Worm (Caenorhabditis elegans): ENCODE results near the gene W04G3.7.

W04G3.7 gene

DNA sequence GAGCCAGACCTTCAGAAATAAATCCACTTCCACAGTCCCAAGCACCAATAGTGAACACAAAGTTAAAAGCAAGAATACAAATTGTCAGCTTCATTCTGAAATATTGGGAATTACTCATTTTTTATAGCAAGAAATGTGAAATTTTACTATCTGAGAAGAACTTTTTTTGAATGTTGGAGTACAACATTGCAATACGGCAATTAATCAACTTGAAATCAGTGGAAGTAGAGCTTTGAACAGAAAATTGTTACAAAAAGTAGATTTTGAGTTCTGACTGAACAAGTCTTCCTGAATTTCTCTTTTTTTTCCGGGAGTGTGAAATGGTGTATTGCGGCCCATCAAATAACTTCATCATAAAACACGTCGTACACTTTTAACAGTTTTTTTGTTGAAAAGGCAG lies 6.9 kb downstream of the W04G3.7 start, which contains the start of gene W04G3.10:
Gene W04G3.10, minus strand, starts transcription at position 101 of the 400 bp plus-strand sequence.
- TF ChIP-seq flt-1 (GFP tag; IDR thresholded peaks at IDR 0.05) = no peak
- no peak for TF ChIP-seq ztf-29 (GFP tag; IDR thresholded peaks at IDR 0.05)
- no peak for TF ChIP-seq T22C8.4 (GFP tag; IDR thresholded peaks at IDR 0.05)
- no peak for TF ChIP-seq med-1 (GFP tag; optimal IDR thresholded peaks at IDR 0.05; ENCODE audit: insufficient read depth)
- no peak for TF ChIP-seq ztf-23 (GFP tag; IDR thresholded peaks at IDR 0.05)
- TF ChIP-seq tab-1 (GFP tag; IDR thresholded peaks at IDR 0.05) = no peak
- no peak for TF ChIP-seq cog-1 (tag; optimal IDR thresholded peaks at IDR 0.05)
- TF ChIP-seq ref-1 (GFP tag; conservative IDR thresholded peaks at IDR 0.05) = no peak
- no peak for TF ChIP-seq klf-2 (GFP tag; conservative IDR thresholded peaks at IDR 0.05)

ce11 chrX:11076491-11076890 lies 8.6 kb downstream of the W04G3.7 start, which contains the start of gene W04G3.12:
Gene W04G3.12, minus strand, starts transcription at chrX:11076801.
- TF ChIP-seq flt-1 (GFP tag; IDR thresholded peaks at IDR 0.05) (no peak), med-1 (GFP tag; optimal IDR thresholded peaks at IDR 0.05; ENCODE audit: insufficient read depth) (no peak), T22C8.4 (GFP tag; IDR thresholded peaks at IDR 0.05) (no peak), ref-1 (GFP tag; conservative IDR thresholded peaks at IDR 0.05) (no peak), tab-1 (GFP tag; IDR thresholded peaks at IDR 0.05) (no peak), cog-1 (tag; optimal IDR thresholded peaks at IDR 0.05) (no peak), klf-2 (GFP tag; conservative IDR thresholded peaks at IDR 0.05) (no peak), ztf-29 (GFP tag; IDR thresholded peaks at IDR 0.05) (no peak)

- TF ChIP-seq T22C8.4 (GFP tag; IDR thresholded peaks at IDR 0.05) = no peak
- no peak for TF ChIP-seq flt-1 (GFP tag; IDR thresholded peaks at IDR 0.05)
- no peak for TF ChIP-seq med-1 (GFP tag; optimal IDR thresholded peaks at IDR 0.05; ENCODE audit: insufficient read depth)
- no peak for TF ChIP-seq ztf-23 (GFP tag; IDR thresholded peaks at IDR 0.05)
- no peak for TF ChIP-seq cog-1 (tag; optimal IDR thresholded peaks at IDR 0.05)
- TF ChIP-seq klf-2 (GFP tag; conservative IDR thresholded peaks at IDR 0.05) = no peak
- no peak for TF ChIP-seq ztf-29 (GFP tag; IDR thresholded peaks at IDR 0.05)
- no peak for TF ChIP-seq tab-1 (GFP tag; IDR thresholded peaks at IDR 0.05)
- TF ChIP-seq ref-1 (GFP tag; conservative IDR thresholded peaks at IDR 0.05) = no peak
Observed at ce11 chrX:11073358-11073757, 11.7 kb downstream of the W04G3.7 start, which contains the start of gene W04G3.5. Gene W04G3.5, plus strand, starts transcription at chrX:11073658.

- TF ChIP-seq T22C8.4 (GFP tag; IDR thresholded peaks at IDR 0.05) = no peak
- TF ChIP-seq klf-2 (GFP tag; conservative IDR thresholded peaks at IDR 0.05) = no peak
- TF ChIP-seq ztf-23 (GFP tag; IDR thresholded peaks at IDR 0.05) = 0 out of 2 replicates have a peak, but pooled peaks have one; percentile 51
Observed at ce11 chrX:11072701-11073100, 12.4 kb downstream of the W04G3.7 start.

DNA sequence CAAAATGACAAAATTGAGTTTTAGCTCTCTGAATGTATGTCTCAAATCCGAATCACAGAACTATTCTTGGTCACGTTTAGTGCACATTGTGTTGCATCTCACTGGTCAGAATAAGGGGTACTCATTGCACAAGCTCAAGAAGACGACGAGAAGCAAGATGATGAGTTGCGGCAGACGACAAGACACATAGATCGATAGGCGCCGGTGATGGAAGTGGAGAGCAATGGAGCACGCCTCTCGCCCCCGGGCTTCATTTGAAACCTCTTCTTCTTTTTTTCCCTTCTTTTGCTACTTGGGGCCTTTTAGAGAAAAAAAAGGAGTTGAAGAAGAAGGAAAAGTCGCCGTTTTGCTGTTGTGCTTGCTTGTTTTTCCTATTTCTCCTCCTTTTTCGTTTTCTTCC lies 16.7 kb downstream of the W04G3.7 start, which contains the start of gene apt-9:
Gene apt-9, plus strand, starts transcription at position 194 of the 400 bp plus-strand sequence.
- TF ChIP-seq T22C8.4 (GFP tag; IDR thresholded peaks at IDR 0.05) (no peak), ztf-29 (GFP tag; IDR thresholded peaks at IDR 0.05) (no peak), ref-1 (GFP tag; conservative IDR thresholded peaks at IDR 0.05) (no peak), tab-1 (GFP tag; IDR thresholded peaks at IDR 0.05) (no peak), med-1 (GFP tag; optimal IDR thresholded peaks at IDR 0.05; ENCODE audit: insufficient read depth) (no peak), cog-1 (tag; optimal IDR thresholded peaks at IDR 0.05) (no peak), klf-2 (GFP tag; conservative IDR thresholded peaks at IDR 0.05) (no peak), flt-1 (GFP tag; IDR thresholded peaks at IDR 0.05) (no peak), ztf-23 (GFP tag; IDR thresholded peaks at IDR 0.05) (no peak)

ce11 chrX:11067256-11067655 lies 17.8 kb downstream of the W04G3.7 start:
- no peak for TF ChIP-seq tab-1 (GFP tag; IDR thresholded peaks at IDR 0.05)

DNA sequence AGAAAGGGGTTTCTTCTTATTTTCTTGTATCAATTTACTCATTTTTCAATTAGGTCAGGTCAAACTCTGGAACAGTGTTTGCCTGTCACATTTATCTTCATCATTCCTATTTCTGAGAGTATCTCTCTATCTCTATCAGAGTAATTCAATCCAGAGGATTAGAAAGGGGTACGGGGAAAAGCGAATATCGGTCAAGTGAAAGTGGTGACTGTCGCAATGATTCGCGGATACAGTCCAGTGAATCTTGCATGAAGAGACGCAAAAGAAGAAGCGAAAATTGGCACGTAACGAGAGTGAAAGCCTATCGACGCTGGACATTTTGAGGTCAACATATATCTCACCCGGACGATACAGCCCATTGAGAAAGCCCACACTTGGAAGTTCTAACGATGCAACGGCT lies 20.3 kb downstream of the W04G3.7 start, which contains the start of gene lpr-4:
Gene lpr-4, plus strand, starts transcription at position 328 of the 400 bp plus-strand sequence.
- TF ChIP-seq cog-1 (tag; optimal IDR thresholded peaks at IDR 0.05) (no peak), tab-1 (GFP tag; IDR thresholded peaks at IDR 0.05) (no peak), ref-1 (GFP tag; conservative IDR thresholded peaks at IDR 0.05) (no peak), ztf-29 (GFP tag; IDR thresholded peaks at IDR 0.05) (no peak), T22C8.4 (GFP tag; IDR thresholded peaks at IDR 0.05) (no peak), flt-1 (GFP tag; IDR thresholded peaks at IDR 0.05) (no peak), ztf-23 (GFP tag; IDR thresholded peaks at IDR 0.05) (no peak), klf-2 (GFP tag; conservative IDR thresholded peaks at IDR 0.05) (no peak), med-1 (GFP tag; optimal IDR thresholded peaks at IDR 0.05; ENCODE audit: insufficient read depth) (no peak)

DNA sequence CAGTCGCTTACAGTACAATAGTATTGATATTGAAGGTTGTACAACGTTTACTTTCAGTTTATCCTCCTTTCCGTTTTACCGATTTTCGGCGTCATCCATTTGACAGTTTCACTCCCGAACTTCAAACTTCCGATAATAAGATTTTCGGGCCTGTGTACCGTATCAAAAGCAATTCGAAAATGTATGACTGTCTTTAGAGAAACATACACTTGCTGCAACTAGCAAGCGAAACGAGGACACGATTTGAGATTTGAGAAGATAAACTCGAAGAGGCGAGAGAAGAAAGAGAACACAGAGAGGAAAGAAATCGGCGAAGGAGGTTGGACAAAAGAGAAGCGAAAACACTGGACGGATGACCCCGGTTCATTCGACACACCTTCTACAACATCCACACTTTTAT lies 23.2 kb downstream of the W04G3.7 start, which contains the start of gene lpr-5:
Gene lpr-5, plus strand, starts transcription at position 220 of the 400 bp plus-strand sequence.
- TF ChIP-seq tab-1 (GFP tag; IDR thresholded peaks at IDR 0.05) (no peak), T22C8.4 (GFP tag; IDR thresholded peaks at IDR 0.05) (no peak), ref-1 (GFP tag; conservative IDR thresholded peaks at IDR 0.05) (no peak), flt-1 (GFP tag; IDR thresholded peaks at IDR 0.05) (no peak), med-1 (GFP tag; optimal IDR thresholded peaks at IDR 0.05; ENCODE audit: insufficient read depth) (no peak), klf-2 (GFP tag; conservative IDR thresholded peaks at IDR 0.05) (no peak), ztf-23 (GFP tag; IDR thresholded peaks at IDR 0.05) (no peak), ztf-29 (GFP tag; IDR thresholded peaks at IDR 0.05) (no peak), cog-1 (tag; optimal IDR thresholded peaks at IDR 0.05) (no peak)

DNA sequence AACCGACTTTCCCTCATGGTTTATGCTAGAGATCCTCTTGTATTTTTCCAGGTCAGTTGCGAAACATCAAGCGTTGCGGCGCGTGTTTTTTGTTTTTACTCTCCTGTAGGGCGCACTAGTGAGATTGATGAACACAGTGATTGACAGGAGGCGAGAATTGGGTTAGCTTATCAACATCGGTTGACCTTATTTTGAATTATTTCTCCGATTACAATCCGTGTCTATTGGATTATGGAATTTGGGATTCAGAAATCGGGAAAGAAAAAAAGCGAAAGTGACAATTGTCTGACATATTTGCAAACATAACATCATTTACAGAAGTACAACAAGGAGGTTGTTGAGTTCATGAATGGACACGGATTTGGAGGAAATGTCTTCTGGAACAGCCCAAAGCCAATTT lies 24.1 kb downstream of the W04G3.7 start:
- TF ChIP-seq klf-2 (GFP tag; conservative IDR thresholded peaks at IDR 0.05) (no peak), T22C8.4 (GFP tag; IDR thresholded peaks at IDR 0.05) (no peak), cog-1 (tag; optimal IDR thresholded peaks at IDR 0.05) (no peak), flt-1 (GFP tag; IDR thresholded peaks at IDR 0.05) (no peak), tab-1 (GFP tag; IDR thresholded peaks at IDR 0.05) (no peak), ref-1 (GFP tag; conservative IDR thresholded peaks at IDR 0.05) (no peak), ztf-29 (GFP tag; IDR thresholded peaks at IDR 0.05) (no peak), ztf-23 (GFP tag; IDR thresholded peaks at IDR 0.05) (no peak), med-1 (GFP tag; optimal IDR thresholded peaks at IDR 0.05; ENCODE audit: insufficient read depth) (no peak)

DNA sequence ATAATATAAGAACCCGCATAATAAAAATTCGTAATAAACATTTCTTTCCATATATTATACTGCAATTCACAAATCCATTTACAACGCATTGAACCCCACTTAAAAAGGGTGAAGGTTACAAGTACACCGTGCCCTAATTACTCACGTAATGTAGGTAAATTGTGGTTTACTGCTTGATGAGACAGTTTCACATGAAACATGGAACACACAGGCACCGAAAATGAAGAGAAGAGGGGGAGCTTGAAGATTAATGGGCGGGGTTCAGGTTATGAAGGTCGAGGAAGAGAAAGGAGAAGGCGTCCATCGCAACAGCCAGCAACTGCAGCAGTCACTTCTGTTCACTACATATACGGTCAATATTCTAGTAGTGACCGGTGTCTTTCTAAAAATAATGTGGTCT lies 25.3 kb downstream of the W04G3.7 start, which contains the start of gene lpr-6:
Gene lpr-6, plus strand, starts transcription at position 251 of the 400 bp plus-strand sequence.
- TF ChIP-seq ref-1 (GFP tag; conservative IDR thresholded peaks at IDR 0.05) (no peak), ztf-29 (GFP tag; IDR thresholded peaks at IDR 0.05) (no peak), ztf-23 (GFP tag; IDR thresholded peaks at IDR 0.05) (no peak), tab-1 (GFP tag; IDR thresholded peaks at IDR 0.05) (no peak), flt-1 (GFP tag; IDR thresholded peaks at IDR 0.05) (no peak), med-1 (GFP tag; optimal IDR thresholded peaks at IDR 0.05; ENCODE audit: insufficient read depth) (no peak), klf-2 (GFP tag; conservative IDR thresholded peaks at IDR 0.05) (no peak), cog-1 (tag; optimal IDR thresholded peaks at IDR 0.05) (no peak), T22C8.4 (GFP tag; IDR thresholded peaks at IDR 0.05) (no peak)

Measured in whole organism, midembryonic.